Worm (Caenorhabditis elegans): ENCODE data around the gene col-116.

col-116 gene

DNA sequence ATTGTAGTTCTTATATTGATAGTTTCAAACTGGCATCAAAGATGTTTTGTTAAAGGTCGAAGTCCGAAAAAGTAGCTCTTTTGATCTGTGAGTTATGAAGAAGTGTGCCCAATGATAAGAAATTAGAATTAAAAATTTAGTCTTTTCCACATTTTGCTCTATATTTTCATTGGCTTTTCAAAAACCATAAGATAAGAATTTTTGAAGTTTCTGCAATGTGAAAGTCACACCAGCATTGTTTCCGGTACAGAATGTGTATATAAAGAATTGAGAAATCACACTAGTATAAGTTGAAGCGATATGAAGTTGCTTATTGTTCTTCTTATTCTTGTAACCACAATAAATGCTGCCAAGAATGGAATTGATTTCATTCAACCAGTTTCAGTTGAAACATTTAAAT, 23.2 kb upstream of the col-116 start, which contains the start of gene lys-10:
Gene lys-10, plus strand, starts transcription at position 301 of the 400 bp plus-strand sequence.
- TF ChIP-seq tbx-2 (tag; optimal IDR thresholded peaks at IDR 0.05): no peak
- no peak for TF ChIP-seq unc-55 (GFP tag; optimal IDR thresholded peaks at IDR 0.05)
- no peak for TF ChIP-seq pqm-1 (tag; optimal IDR thresholded peaks at IDR 0.05)
- no peak for TF ChIP-seq nhr-232 (tag; optimal IDR thresholded peaks at IDR 0.05)
- no peak for TF ChIP-seq npax-4 (tag; optimal IDR thresholded peaks at IDR 0.05)
- TF ChIP-seq elt-2 (tag; optimal IDR thresholded peaks at IDR 0.05): no peak
- TF ChIP-seq ceh-6 (GFP tag; optimal IDR thresholded peaks at IDR 0.05): no peak
- TF ChIP-seq ceh-9 (tag; optimal IDR thresholded peaks at IDR 0.05): no peak
- TF ChIP-seq pax-1 (tag; optimal IDR thresholded peaks at IDR 0.05): no peak
- TF ChIP-seq hlh-15 (tag; optimal IDR thresholded peaks at IDR 0.05): no peak
- no peak for TF ChIP-seq ztf-16 (tag; optimal IDR thresholded peaks at IDR 0.05)
- no peak for TF ChIP-seq madf-2 (tag; optimal IDR thresholded peaks at IDR 0.05)
- no peak for TF ChIP-seq ahr-1 (tag; optimal IDR thresholded peaks at IDR 0.05)
- no peak for TF ChIP-seq fax-1 (tag; optimal IDR thresholded peaks at IDR 0.05)

DNA sequence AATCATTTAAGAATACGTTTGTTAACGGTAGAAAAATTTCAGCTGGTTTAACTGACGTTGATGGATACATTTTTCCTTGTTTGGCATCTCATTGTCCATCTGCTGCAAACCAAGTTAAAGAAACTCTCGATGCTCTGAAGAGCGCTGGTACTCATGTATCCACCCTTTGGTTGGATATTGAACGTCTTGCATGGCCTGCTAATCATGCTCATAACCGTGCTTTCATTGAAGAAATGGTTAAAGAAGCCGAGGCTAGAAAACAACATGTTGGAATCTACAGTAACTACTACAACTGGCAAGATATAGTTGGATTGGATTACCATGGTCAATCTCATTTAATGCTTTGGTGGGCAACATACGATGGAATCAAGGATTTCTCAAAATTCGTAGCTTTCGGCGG, 22.7 kb upstream of the col-116 start:
- TF ChIP-seq madf-2 (tag; optimal IDR thresholded peaks at IDR 0.05) (no peak), elt-4 (tag; optimal IDR thresholded peaks at IDR 0.05) (no peak), C38D4.7 (GFP tag; optimal IDR thresholded peaks at IDR 0.05) (no peak), syd-9 (tag; optimal IDR thresholded peaks at IDR 0.05) (no peak), ceh-9 (tag; optimal IDR thresholded peaks at IDR 0.05) (no peak), pag-3 (tag; optimal IDR thresholded peaks at IDR 0.05; ENCODE audit: borderline replicate concordance) (no peak), tbx-7 (tag; optimal IDR thresholded peaks at IDR 0.05) (no peak), hlh-8 (tag; optimal IDR thresholded peaks at IDR 0.05) (no peak), odd-2 (tag; optimal IDR thresholded peaks at IDR 0.05) (no peak), F13H6.1 (tag; optimal IDR thresholded peaks at IDR 0.05) (no peak), hlh-13 (GFP tag; optimal IDR thresholded peaks at IDR 0.05) (no peak), ceh-24 (tag; optimal IDR thresholded peaks at IDR 0.05) (no peak), lim-6 (tag; optimal IDR thresholded peaks at IDR 0.05) (no peak), ama-1 (optimal IDR thresholded peaks at IDR 0.05) (no peak), Y22D7AL.16 (tag; optimal IDR thresholded peaks at IDR 0.05) (no peak), ceh-14 (tag; optimal IDR thresholded peaks at IDR 0.05) (no peak)

DNA sequence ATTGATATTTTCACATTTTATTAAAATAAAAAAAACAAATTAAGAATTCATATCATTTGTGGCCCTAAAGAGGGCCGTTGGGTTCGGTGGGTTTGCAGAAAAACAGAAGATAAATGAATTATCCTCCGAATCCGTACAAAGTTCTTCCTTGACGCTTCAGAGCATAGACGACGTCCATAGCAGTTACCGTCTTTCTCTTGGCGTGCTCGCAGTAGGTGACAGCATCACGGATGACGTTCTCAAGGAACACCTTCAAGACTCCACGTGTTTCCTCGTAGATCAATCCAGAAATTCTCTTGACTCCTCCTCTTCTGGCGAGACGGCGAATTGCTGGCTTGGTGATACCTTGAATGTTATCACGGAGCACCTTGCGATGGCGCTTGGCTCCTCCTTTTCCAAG, 22.2 kb upstream of the col-116 start:
- peak; percentile 35 for TF ChIP-seq ama-1 (optimal IDR thresholded peaks at IDR 0.05)
- no peak for TF ChIP-seq dmd-4 (tag; optimal IDR thresholded peaks at IDR 0.05; ENCODE audit: borderline replicate concordance)

DNA sequence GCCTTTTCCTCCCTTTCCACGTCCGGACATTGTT, 21.9 kb upstream of the col-116 start, which contains the start of gene his-31:
Gene his-31, minus strand, starts transcription at position 30 of the 34 bp plus-strand sequence.
- no peak for TF ChIP-seq ceh-18 (tag; optimal IDR thresholded peaks at IDR 0.05)
- TF ChIP-seq che-1 (tag; optimal IDR thresholded peaks at IDR 0.05): no peak
- no peak for TF ChIP-seq fkh-10 (GFP tag; optimal IDR thresholded peaks at IDR 0.05)
- no peak for TF ChIP-seq K09A11.1 (tag; optimal IDR thresholded peaks at IDR 0.05; ENCODE audit: insufficient read depth)
- TF ChIP-seq mec-3 (tag; optimal IDR thresholded peaks at IDR 0.05; ENCODE audit: borderline replicate concordance): no peak
- no peak for TF ChIP-seq C08G9.2 (tag; optimal IDR thresholded peaks at IDR 0.05)

DNA sequence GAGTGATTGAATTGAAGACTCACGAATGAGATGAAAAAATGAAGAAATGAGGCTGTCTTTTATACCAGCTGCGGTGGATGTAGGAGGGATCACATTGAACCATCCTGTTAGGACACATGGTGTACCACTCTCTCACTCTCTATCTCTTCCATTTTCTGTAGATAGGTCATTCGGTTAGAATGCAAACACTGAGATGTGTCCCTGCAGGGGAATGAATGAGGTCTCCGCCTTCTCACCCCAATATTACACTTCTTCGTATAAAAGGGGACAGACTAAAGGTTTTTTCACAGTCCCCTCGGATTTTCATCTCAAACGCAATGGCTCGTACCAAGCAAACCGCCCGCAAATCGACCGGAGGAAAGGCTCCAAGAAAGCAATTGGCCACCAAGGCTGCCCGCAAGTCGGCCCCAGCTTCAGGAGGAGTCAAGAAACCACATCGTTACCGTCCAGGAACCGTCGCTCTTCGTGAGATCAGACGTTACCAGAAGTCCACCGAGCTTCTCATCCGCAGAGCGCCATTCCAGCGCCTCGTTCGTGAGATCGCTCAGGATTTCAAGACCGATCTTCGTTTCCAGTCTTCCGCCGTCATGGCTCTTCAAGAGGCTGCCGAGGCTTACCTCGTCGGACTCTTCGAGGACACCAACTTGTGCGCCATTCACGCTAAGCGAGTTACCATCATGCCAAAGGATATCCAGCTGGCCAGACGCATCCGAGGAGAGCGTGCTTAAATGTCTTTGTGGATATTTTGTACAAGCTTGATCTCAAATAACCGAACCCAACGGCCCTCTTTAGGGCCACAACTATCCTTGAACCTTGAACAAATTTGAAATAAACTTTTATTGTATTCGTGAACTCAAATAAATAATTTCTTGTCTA, 21.5 kb upstream of the col-116 start, which contains the start of gene his-32:
Gene his-32, plus strand, starts transcription at position 318 of the 876 bp plus-strand sequence.
- TF ChIP-seq ceh-2 (tag; optimal IDR thresholded peaks at IDR 0.05): peak; percentile 52
- TF ChIP-seq sox-2 (GFP tag; IDR thresholded peaks at IDR 0.05): peak; percentile 83
- TF ChIP-seq ztf-16 (tag; optimal IDR thresholded peaks at IDR 0.05): peak; percentile 66
- no peak for TF ChIP-seq ceh-14 (tag; optimal IDR thresholded peaks at IDR 0.05)
- TF ChIP-seq pros-1 (tag; optimal IDR thresholded peaks at IDR 0.05): peak; percentile 5
- TF ChIP-seq elt-2 (tag; optimal IDR thresholded peaks at IDR 0.05): peak; percentile 43
- TF ChIP-seq ceh-31 (tag; optimal IDR thresholded peaks at IDR 0.05): peak; percentile 86
- no peak for TF ChIP-seq pqm-1 (tag; optimal IDR thresholded peaks at IDR 0.05)
- TF ChIP-seq pag-3 (tag; optimal IDR thresholded peaks at IDR 0.05; ENCODE audit: borderline replicate concordance): no peak
- no peak for TF ChIP-seq dmd-4 (tag; optimal IDR thresholded peaks at IDR 0.05; ENCODE audit: borderline replicate concordance)
- no peak for TF ChIP-seq pha-4 (tag; optimal IDR thresholded peaks at IDR 0.05)
- no peak for TF ChIP-seq hlh-8 (tag; optimal IDR thresholded peaks at IDR 0.05)
- TF ChIP-seq unc-55 (GFP tag; optimal IDR thresholded peaks at IDR 0.05): peak; percentile 19
- TF ChIP-seq C08G9.2 (tag; optimal IDR thresholded peaks at IDR 0.05): peak; percentile 24
- TF ChIP-seq odd-2 (tag; optimal IDR thresholded peaks at IDR 0.05): no peak
- no peak for TF ChIP-seq lin-11 (tag; optimal IDR thresholded peaks at IDR 0.05)
- TF ChIP-seq madf-2 (tag; optimal IDR thresholded peaks at IDR 0.05): no peak
- TF ChIP-seq C38D4.7 (GFP tag; optimal IDR thresholded peaks at IDR 0.05): no peak
- peak; percentile 35 for TF ChIP-seq pha-2 (tag; optimal IDR thresholded peaks at IDR 0.05)
- TF ChIP-seq F13H6.1 (tag; optimal IDR thresholded peaks at IDR 0.05): no peak
- TF ChIP-seq ceh-24 (tag; optimal IDR thresholded peaks at IDR 0.05): no peak
- TF ChIP-seq ahr-1 (tag; optimal IDR thresholded peaks at IDR 0.05): no peak
- TF ChIP-seq dve-1 (tag; optimal IDR thresholded peaks at IDR 0.05): peak; percentile 34
- TF ChIP-seq rnt-1 (tag; optimal IDR thresholded peaks at IDR 0.05): peak; percentile 34
